Worm (Caenorhabditis elegans): ENCODE measurements around the gene B0403.6.

B0403.6 gene

DNA sequence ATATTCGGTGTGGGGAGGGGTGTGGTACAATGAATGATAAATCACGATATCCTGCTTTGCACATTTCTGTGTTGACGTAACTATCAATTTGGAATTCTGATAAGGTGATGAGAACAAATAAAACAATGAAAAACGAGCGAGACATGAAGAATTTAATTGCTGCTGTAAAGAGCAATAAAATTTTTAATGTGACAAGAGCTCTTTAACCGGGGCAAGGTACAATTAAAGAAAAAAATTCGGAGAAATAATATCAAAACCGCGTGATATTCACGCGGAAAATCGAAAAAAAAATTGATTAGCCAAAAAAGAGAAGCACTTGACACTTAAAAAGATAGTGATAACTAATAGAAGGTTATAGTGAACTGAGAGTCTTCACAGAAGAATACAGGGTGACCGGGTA, 13.9 kb downstream of the B0403.6 start:
- no peak for TF ChIP-seq unc-62 (GFP tag; optimal IDR thresholded peaks at IDR 0.05)

DNA sequence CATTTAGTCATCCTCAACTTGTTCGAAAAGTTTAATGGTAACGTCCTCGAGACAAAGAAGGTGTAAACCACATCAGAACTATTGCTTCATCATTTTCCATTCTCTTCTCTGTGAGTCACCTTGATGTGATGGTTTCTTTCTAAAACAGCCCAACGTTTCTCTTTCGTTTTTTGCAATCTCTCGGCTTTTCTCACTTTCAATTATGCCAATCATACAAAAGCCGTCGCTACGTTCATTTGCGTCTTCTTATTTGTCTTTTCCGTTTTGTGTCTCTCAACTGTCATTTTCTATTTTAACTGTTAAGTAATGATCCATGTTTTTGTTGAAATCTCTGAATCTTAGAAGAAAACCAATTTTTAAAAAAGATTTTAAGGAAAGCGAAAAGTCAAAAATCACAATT, 17.8 kb downstream of the B0403.6 start, which contains the start of gene B0403.5:
TSS of gene B0403.5 (plus strand) at position 368 of the 400 bp plus-strand sequence.
- TF ChIP-seq unc-62 (GFP tag; optimal IDR thresholded peaks at IDR 0.05), result no peak

DNA sequence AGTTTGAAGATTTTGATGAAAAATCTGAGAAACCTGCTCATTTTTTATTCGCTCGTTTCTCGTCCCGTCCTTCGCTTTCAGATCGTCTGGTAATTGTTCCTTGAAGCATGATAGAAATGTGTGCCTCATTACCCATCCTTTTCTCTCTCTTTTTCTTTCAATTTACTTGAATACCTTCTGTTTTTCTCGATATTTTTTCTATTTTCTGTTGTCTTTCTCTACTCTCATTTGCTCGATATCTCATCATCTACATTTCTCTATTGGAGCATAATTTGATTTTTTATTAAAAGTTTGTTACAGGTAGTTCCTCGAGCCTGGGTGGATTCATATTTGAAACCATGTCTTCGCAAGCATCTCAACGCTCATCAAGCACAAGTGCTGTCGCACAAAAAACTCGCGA, 24.9 kb downstream of the B0403.6 start, which contains the start of gene ubc-17:
TSS of gene ubc-17 (plus strand) at position 301 of the 400 bp plus-strand sequence.
- TF ChIP-seq unc-62 (GFP tag; optimal IDR thresholded peaks at IDR 0.05), result no peak

- TF ChIP-seq unc-62 (GFP tag; optimal IDR thresholded peaks at IDR 0.05), result no peak
Observed at ce11 chrX:7040760-7041159, 34.4 kb downstream of the B0403.6 start.

- TF ChIP-seq unc-62 (GFP tag; optimal IDR thresholded peaks at IDR 0.05), result no peak
Observed at ce11 chrX:7037998-7038397, 37.2 kb downstream of the B0403.6 start.

- no peak for TF ChIP-seq unc-62 (GFP tag; optimal IDR thresholded peaks at IDR 0.05)
Observed at ce11 chrX:7035937-7036336, 39.2 kb downstream of the B0403.6 start, which contains the start of gene cest-19. cest-19 (minus strand) TSS chrX:7036037.

DNA sequence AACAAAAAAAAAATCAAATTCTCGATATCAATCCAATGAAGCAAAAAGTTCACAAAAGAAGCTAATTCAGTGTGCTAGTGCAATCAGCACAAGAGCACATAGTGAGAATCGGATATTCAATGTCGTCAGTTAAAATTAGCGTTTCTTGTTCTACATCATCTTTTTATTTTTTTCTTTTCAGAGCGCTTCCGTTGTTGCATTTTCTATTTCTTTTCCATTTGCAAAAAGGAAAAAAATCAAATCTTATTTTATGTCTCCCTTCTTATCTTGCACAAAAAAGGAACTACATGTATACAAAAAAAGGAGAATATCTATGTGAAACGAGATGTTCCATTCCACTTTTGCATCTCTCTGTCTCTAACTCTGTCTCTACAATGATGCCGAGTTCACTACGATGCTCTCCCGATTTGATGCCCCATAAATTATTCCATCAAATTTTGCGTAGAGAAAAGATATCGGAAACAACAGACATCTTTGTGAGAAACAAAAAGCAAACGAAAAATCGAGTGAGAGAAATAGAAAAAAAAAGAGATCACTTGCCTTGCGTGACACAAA, 41.4 kb downstream of the B0403.6 start:
- no peak for TF ChIP-seq unc-62 (GFP tag; optimal IDR thresholded peaks at IDR 0.05)

ce11 chrX:7028836-7029235, 46.3 kb downstream of the B0403.6 start, which contains the start of gene flp-26:
flp-26 (plus strand) TSS chrX:7029136.
- no peak for TF ChIP-seq unc-62 (GFP tag; optimal IDR thresholded peaks at IDR 0.05)

Measured in whole organism, dauer.